Worm (Caenorhabditis elegans) whole organism, L3 larva: ENCODE measurements around the gene K02E11.3.

Experiments
- ceh-9 ChIP-seq: sonication (generic microtip); optimal IDR thresholded peaks from 2 replicates; lab custom pipeline; 2018; ENCODE audit warnings: missing biosample characterization, missing genetic modification characterization
- lin-39 ChIP-seq: fragments of 150-350 bp; optimal IDR thresholded peaks from 2 replicates; lab custom pipeline; 2018; ENCODE audit warnings: missing biosample characterization, missing genetic modification reagents, missing genetic modification characterization
- nhr-77 ChIP-seq: fragments of 150-350 bp; optimal IDR thresholded peaks from 2 replicates; lab custom pipeline; 2014; ENCODE audit warnings: missing biosample characterization, missing genetic modification characterization
- pha-4 ChIP-seq: fragments of 150-350 bp; optimal IDR thresholded peaks from 2 replicates; lab custom pipeline; 2014; ENCODE audit warnings: missing biosample characterization, missing genetic modification reagents, missing genetic modification characterization
- unc-39 ChIP-seq: sonication (generic microtip); optimal IDR thresholded peaks from 4 replicates; lab custom pipeline; 2017; ENCODE audit warnings: missing biosample characterization, missing genetic modification characterization
- ztf-11 ChIP-seq: fragments of 150-350 bp; optimal IDR thresholded peaks from 2 replicates; lab custom pipeline; 2014; ENCODE audit warnings: missing biosample characterization, missing genetic modification characterization

DNA sequence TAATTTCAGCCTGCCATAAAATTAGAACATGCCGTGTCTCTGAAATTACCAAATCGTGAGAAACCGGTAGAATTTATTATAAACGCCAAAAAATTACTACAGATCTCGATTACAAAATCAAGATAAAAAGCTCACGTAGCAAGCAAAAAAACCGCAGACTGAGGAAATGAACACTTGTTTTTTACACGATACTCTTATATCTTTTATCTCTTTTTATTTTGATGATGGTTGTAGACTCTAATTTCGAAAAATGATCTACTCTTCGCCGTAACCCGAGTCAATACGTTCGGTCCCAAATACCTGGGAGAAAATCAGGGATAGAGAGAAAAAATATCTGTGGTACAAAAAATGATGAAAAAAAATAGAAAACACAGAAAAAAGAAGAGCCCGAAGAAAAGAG is 23.5 kb downstream of the K02E11.3 start:
- TF ChIP-seq pha-4 (no peak), nhr-77 (tag; lab: Kevin White, UChicago) (no peak), lin-39 (tag; lab: Kevin White, UChicago) (no peak), ceh-9 (no peak), unc-39 (tag; lab: Kevin White, UChicago) (no peak), ztf-11 (no peak)
